Worm (Caenorhabditis elegans) whole organism, dauer: ENCODE results near the gene srd-25.

ENCODE experiments used
- unc-62 ChIP-seq: sonication (generic microtip); optimal IDR thresholded peaks from 2 replicates; lab custom pipeline; 2017; ENCODE audit warnings: missing biosample characterization, missing genetic modification reagents, missing genetic modification characterization

srd-25 gene

ce11 chrV:7631732-7632131 lies at the start of gene srd-25:
Gene srd-25 (plus strand): TSS chrV:7632032.
- TF ChIP-seq unc-62 (GFP tag; lab: Kevin White, UChicago): no peak

ce11 chrV:7587637-7588036 lies 44.2 kb upstream of the srd-25 start, which contains the start of the genes F19F10.11 and C50E3.5:
Gene F19F10.11 (minus strand): TSS chrV:7587704.
Gene C50E3.5 (plus strand): TSS chrV:7587996.
- no peak for TF ChIP-seq unc-62 (GFP tag; lab: Kevin White, UChicago)

- no peak for TF ChIP-seq unc-62 (GFP tag; lab: Kevin White, UChicago)
These were observed 41.4 kb upstream of the srd-25 start, which contains the start of gene C50E3.6 for ce11 chrV:7590454-7590853. Gene C50E3.6 (minus strand): TSS chrV:7590554.

- TF ChIP-seq unc-62 (GFP tag; lab: Kevin White, UChicago): no peak
These were observed 36.7 kb upstream of the srd-25 start for ce11 chrV:7595132-7595531.

- no peak for TF ChIP-seq unc-62 (GFP tag; lab: Kevin White, UChicago)
These were observed 33.6 kb upstream of the srd-25 start, which contains the start of gene C50E3.7 for ce11 chrV:7598269-7598668. Gene C50E3.7 (minus strand): TSS chrV:7598369.

ce11 chrV:7600149-7600548 lies 31.7 kb upstream of the srd-25 start, which contains the start of gene C50E3.9:
Gene C50E3.9 (minus strand): TSS chrV:7600249.
- no peak for TF ChIP-seq unc-62 (GFP tag; lab: Kevin White, UChicago)

ce11 chrV:7601443-7601842 lies 30.4 kb upstream of the srd-25 start, which contains the start of gene scl-26:
Gene scl-26 (minus strand): TSS chrV:7601543.
- TF ChIP-seq unc-62 (GFP tag; lab: Kevin White, UChicago): no peak

ce11 chrV:7603404-7603803 lies 28.4 kb upstream of the srd-25 start, which contains the start of gene C50E3.11:
Gene C50E3.11 (minus strand): TSS chrV:7603486.
- no peak for TF ChIP-seq unc-62 (GFP tag; lab: Kevin White, UChicago)

- no peak for TF ChIP-seq unc-62 (GFP tag; lab: Kevin White, UChicago)
These were observed 27.0 kb upstream of the srd-25 start, which contains the start of gene clec-213 for ce11 chrV:7604858-7605257. Gene clec-213 (plus strand): TSS chrV:7605158.

ce11 chrV:7609698-7610420 lies 22.0 kb upstream of the srd-25 start, which contains the start of the genes folt-3 and clec-214:
Gene folt-3 (minus strand): TSS chrV:7609748.
Gene clec-214 (plus strand): TSS chrV:7610370.
- TF ChIP-seq unc-62 (GFP tag; lab: Kevin White, UChicago): no peak

ce11 chrV:7612044-7612443 lies 19.8 kb upstream of the srd-25 start, which contains the start of gene clec-215:
Gene clec-215 (plus strand): TSS chrV:7612344.
- no peak for TF ChIP-seq unc-62 (GFP tag; lab: Kevin White, UChicago)

ce11 chrV:7618114-7618513 lies 13.7 kb upstream of the srd-25 start, which contains the start of gene C50E3.15:
Gene C50E3.15 (plus strand): TSS chrV:7618414.
- TF ChIP-seq unc-62 (GFP tag; lab: Kevin White, UChicago): no peak

ce11 chrV:7622011-7622465 lies 9.8 kb upstream of the srd-25 start, which contains the start of gene C50E3.12:
Gene C50E3.12 (minus strand): TSS chrV:7622061.
- TF ChIP-seq unc-62 (GFP tag; lab: Kevin White, UChicago): no peak

- TF ChIP-seq unc-62 (GFP tag; lab: Kevin White, UChicago): no peak
These were observed 7.7 kb upstream of the srd-25 start, which contains the start of gene C50E3.13 for ce11 chrV:7624152-7624551. Gene C50E3.13 (minus strand): TSS chrV:7624252.

- TF ChIP-seq unc-62 (GFP tag; lab: Kevin White, UChicago): no peak
These were observed 7.2 kb upstream of the srd-25 start, which contains the start of gene grsp-4 for ce11 chrV:7624652-7625051. Gene grsp-4 (plus strand): TSS chrV:7624952.

- TF ChIP-seq unc-62 (GFP tag; lab: Kevin White, UChicago): no peak
These were observed 5.3 kb upstream of the srd-25 start, which contains the start of gene F07C4.6 for ce11 chrV:7626550-7626949. Gene F07C4.6 (plus strand): TSS chrV:7626850.
